Worm (Caenorhabditis elegans): ENCODE data around the gene Y39B6A.7.

- TF ChIP-seq flt-1 (GFP tag; IDR thresholded peaks at IDR 0.05) (no peak), ztf-29 (GFP tag; IDR thresholded peaks at IDR 0.05) (no peak), cog-1 (tag; optimal IDR thresholded peaks at IDR 0.05) (no peak), ref-1 (GFP tag; conservative IDR thresholded peaks at IDR 0.05) (no peak)
These were observed 607 bp downstream of the Y39B6A.7 start for ce11 chrV:19148350-19148749.
